Worm (Caenorhabditis elegans): ENCODE results near the gene nspa-8.

nspa-8 gene

DNA sequence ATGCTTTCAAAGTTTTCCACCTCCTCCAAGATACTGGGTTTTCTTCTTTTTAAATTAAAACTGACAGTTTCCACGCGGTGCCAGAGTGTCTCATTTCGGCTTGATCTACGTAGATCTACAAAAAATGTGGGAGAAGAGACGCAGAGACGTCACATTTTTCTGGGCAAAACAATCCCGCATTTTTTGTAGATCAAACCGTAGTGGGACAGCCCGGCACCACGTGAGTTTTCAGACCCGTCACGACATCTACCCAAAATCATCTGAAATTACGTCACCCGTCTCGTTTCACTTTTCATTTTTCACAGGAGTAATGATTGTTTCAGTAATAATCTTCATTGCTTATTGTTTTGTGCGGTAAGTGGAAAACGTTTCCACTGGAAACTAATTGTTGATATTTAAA lies 1.6 kb upstream of the nspa-8 start:
- TF ChIP-seq lsy-12 (tag; optimal IDR thresholded peaks at IDR 0.05) = peak; percentile 14
- no peak for TF ChIP-seq mml-1 (tag; optimal IDR thresholded peaks at IDR 0.05)
- TF ChIP-seq hmg-11 (tag; optimal IDR thresholded peaks at IDR 0.05) = no peak

DNA sequence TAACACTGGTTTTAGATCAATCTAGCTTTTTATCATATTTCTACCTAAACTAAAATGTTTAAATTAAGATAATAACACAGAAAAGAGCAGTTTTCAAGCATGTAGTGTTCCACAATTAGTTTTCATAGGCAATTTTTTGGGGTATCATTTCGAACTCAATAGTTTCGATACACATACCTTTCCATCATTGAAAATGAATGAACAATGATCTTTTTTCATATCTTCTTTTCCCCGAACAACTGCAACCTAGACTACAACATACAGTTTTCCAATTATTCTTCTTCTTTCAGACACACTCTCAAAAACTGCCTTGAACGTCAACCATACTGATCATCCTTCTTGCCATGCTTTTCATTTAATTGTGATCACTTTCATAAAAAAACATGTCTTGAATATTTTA lies 2.7 kb downstream of the nspa-8 start, which contains the start of gene W06A7.4:
Gene W06A7.4 (plus strand): TSS at position 301 of the 400 bp plus-strand sequence.
- TF ChIP-seq mdl-1 (tag; optimal IDR thresholded peaks at IDR 0.05) (no peak), nhr-25 (tag; optimal IDR thresholded peaks at IDR 0.05) (no peak), tbx-2 (tag; optimal IDR thresholded peaks at IDR 0.05) (no peak)

DNA sequence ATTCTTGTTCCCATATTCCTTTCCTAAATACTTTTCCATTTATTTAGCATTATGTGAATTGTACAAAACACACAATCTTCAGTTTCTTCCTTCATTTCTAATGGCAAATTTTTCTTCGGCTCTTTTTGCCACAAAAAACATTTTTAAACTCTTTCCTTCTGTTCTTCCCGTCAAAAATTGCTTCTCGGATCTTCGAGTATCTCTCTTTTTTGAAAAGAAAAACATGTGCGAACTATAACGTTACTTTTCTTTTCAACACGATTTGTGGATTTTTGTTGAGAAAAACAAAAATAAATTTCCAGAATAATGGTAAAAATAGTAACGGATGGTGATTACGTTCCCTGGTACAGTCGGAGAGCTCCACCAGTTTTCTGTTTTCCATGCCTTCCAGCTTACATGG lies 5.3 kb downstream of the nspa-8 start, which contains the start of gene W06A7.2:
Gene W06A7.2 (plus strand): TSS at position 301 of the 400 bp plus-strand sequence.
- TF ChIP-seq mdl-1 (tag; optimal IDR thresholded peaks at IDR 0.05) = no peak
- TF ChIP-seq nhr-23 (tag; optimal IDR thresholded peaks at IDR 0.05) = no peak
- TF ChIP-seq ceh-16 (tag; optimal IDR thresholded peaks at IDR 0.05) = no peak
- no peak for TF ChIP-seq ceh-82 (tag; optimal IDR thresholded peaks at IDR 0.05)
- no peak for TF ChIP-seq jun-1 (tag; optimal IDR thresholded peaks at IDR 0.05)
- TF ChIP-seq egl-27 (tag; optimal IDR thresholded peaks at IDR 0.05) = no peak
- TF ChIP-seq elt-2 (tag; optimal IDR thresholded peaks at IDR 0.05) = no peak
- TF ChIP-seq tbx-2 (tag; optimal IDR thresholded peaks at IDR 0.05) = no peak
- TF ChIP-seq pha-4 (tag; optimal IDR thresholded peaks at IDR 0.05) = no peak
- TF ChIP-seq nhr-76 (tag; optimal IDR thresholded peaks at IDR 0.05) = no peak
- no peak for TF ChIP-seq fkh-2 (tag; optimal IDR thresholded peaks at IDR 0.05)

DNA sequence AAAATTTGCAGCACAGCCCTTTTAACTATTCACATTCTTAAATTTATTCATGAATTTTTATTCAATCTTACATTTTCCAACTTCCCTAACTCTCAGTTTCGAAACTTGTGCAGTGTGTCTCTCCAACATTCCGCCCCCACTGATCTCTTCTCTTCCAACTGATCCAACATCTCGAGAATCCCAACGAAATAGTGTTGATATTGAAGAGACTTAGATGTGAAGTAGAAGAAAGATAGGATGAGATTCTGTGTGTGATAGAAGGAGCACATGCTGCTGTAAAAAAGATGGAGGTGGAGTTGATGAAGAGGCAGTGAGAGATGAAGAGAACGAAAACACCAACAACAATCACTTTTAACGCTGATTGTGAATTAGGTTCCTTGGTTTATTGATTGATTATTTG lies 6.5 kb downstream of the nspa-8 start:
- no peak for TF ChIP-seq daf-12 (tag; optimal IDR thresholded peaks at IDR 0.05)
- TF ChIP-seq tbx-2 (tag; optimal IDR thresholded peaks at IDR 0.05) = no peak
- TF ChIP-seq ceh-16 (tag; optimal IDR thresholded peaks at IDR 0.05) = no peak
- no peak for TF ChIP-seq eor-1 (tag; optimal IDR thresholded peaks at IDR 0.05)
- TF ChIP-seq unc-62 (GFP tag; optimal IDR thresholded peaks at IDR 0.05) = no peak
- no peak for TF ChIP-seq nhr-28 (tag; optimal IDR thresholded peaks at IDR 0.05)

DNA sequence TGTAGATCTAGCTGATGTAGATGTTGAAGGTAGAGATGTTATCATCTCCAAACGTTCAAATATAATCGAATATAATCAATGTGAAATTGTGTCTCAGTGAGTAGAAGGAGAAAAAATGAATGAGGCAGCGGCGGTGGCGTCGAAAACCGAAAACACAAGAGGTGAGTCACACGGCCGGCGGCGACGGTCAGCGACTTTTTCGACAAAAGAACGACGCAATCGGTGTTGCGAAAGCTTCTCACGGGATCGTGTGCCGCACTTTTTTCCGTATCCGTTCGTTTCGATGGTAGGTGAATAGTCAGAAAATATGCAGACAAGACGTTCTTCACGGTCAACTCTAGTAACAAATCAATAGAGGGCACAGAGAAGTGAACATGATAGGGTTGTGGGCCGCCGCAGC lies 11.4 kb downstream of the nspa-8 start, which contains the start of gene rin-1:
Gene rin-1 (minus strand): TSS at position 101 of the 400 bp plus-strand sequence.
- no peak for TF ChIP-seq nfya-1 (tag; optimal IDR thresholded peaks at IDR 0.05; ENCODE audit: insufficient read depth)
- TF ChIP-seq nhr-28 (tag; optimal IDR thresholded peaks at IDR 0.05) = no peak
- TF ChIP-seq elt-1 (tag; optimal IDR thresholded peaks at IDR 0.05) = peak; percentile 63
- no peak for TF ChIP-seq nhr-43 (tag; optimal IDR thresholded peaks at IDR 0.05; ENCODE audit: poor library complexity, severe bottlenecking)

DNA sequence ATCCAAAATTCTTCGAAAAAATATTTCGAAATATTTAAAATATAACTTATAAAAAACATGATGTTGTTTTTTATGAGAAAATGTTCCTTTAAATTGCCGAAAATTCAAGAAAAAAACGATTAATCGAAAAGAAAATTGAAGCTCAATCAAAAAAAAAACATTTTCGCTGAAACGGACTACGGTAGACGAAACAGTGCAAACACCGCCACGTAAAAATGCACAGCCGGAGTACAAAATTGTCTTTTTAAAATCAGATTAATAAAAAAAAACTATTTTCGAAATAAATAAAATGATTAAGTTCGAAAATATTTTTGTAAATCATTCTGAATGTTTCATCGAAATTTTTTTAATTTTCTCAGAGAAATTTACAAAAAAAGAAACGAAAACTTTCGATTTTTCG lies 13.3 kb downstream of the nspa-8 start:
- no peak for TF ChIP-seq unc-39 (tag; optimal IDR thresholded peaks at IDR 0.05)
- TF ChIP-seq nhr-12 (tag; optimal IDR thresholded peaks at IDR 0.05) = no peak
- TF ChIP-seq tbx-2 (tag; optimal IDR thresholded peaks at IDR 0.05) = no peak
- TF ChIP-seq aly-2 (tag; optimal IDR thresholded peaks at IDR 0.05) = no peak
- TF ChIP-seq ceh-16 (tag; optimal IDR thresholded peaks at IDR 0.05) = no peak
- TF ChIP-seq nhr-77 (tag; optimal IDR thresholded peaks at IDR 0.05) = no peak
- TF ChIP-seq skn-1 (tag; optimal IDR thresholded peaks at IDR 0.05) = no peak
- TF ChIP-seq sea-2 (GFP tag; optimal IDR thresholded peaks at IDR 0.05) = no peak
- TF ChIP-seq nhr-76 (tag; optimal IDR thresholded peaks at IDR 0.05) = no peak
- no peak for TF ChIP-seq fkh-10 (GFP tag; optimal IDR thresholded peaks at IDR 0.05)
- TF ChIP-seq lin-15B (tag; optimal IDR thresholded peaks at IDR 0.05) = no peak
- no peak for TF ChIP-seq elt-2 (tag; optimal IDR thresholded peaks at IDR 0.05)
- no peak for TF ChIP-seq hmg-11 (tag; optimal IDR thresholded peaks at IDR 0.05)
- TF ChIP-seq lin-39 (tag; optimal IDR thresholded peaks at IDR 0.05) = no peak
- no peak for TF ChIP-seq pqm-1 (tag; optimal IDR thresholded peaks at IDR 0.05)
